Fruit fly (Drosophila melanogaster) whole organism, embryonic: Measurements from ENCODE around the gene CG6654.

ENCODE experiments used
- Awh ChIP-seq: fragments of 200-800 bp; sonication (Bioruptor generic); IDR thresholded peaks from 2 replicates; pipeline ENCODE4, ENCODE4 v1.3.6; 2022; ENCODE audit warnings: missing biosample characterization, missing genetic modification characterization
- C15 ChIP-seq: fragments of 200-800 bp; sonication (Bioruptor generic); IDR thresholded peaks from 3 replicates; pipeline ENCODE4 v1.3.6; 2022; ENCODE audit warnings: missing biosample characterization, missing genetic modification characterization
- CG10209 ChIP-seq: fragments of 200-800 bp; sonication (Bioruptor generic); optimal IDR thresholded peaks from 3 replicates; lab custom pipeline; 2017; ENCODE audit warnings: missing biosample characterization, mild to moderate bottlenecking, missing genetic modification characterization, missing genetic modification reagents
- CG12659 ChIP-seq: fragments of 200-800 bp; sonication (Bioruptor generic); optimal IDR thresholded peaks from 3 replicates; lab custom pipeline; 2017; ENCODE audit warnings: mild to moderate bottlenecking, missing biosample characterization, missing genetic modification reagents, missing genetic modification characterization
- CG13287 ChIP-seq: fragments of 200-800 bp; sonication (Bioruptor generic); IDR thresholded peaks from 2 replicates; pipeline ENCODE4 v1.3.6; 2022; ENCODE audit warnings: missing biosample characterization, missing genetic modification characterization; ENCODE audit not compliant: partially characterized antibody
- CG14441 ChIP-seq: fragments of 200-800 bp; sonication (Bioruptor generic); IDR thresholded peaks from 2 replicates; pipeline ENCODE4 v1.3.6; 2022; ENCODE audit warnings: missing biosample characterization, missing genetic modification characterization
- CG14710 ChIP-seq: fragments of 200-800 bp; sonication (Bioruptor generic); optimal IDR thresholded peaks from 3 replicates; lab custom pipeline; 2019; ENCODE audit warnings: missing biosample characterization, mild to moderate bottlenecking, missing genetic modification characterization, moderate library complexity
- CG16779 ChIP-seq: fragments of 200-800 bp; sonication (Bioruptor generic); IDR thresholded peaks from 2 replicates; pipeline ENCODE4 v1.3.6; 2022; ENCODE audit warnings: missing biosample characterization, missing genetic modification characterization
- CG17361 ChIP-seq: fragments of 200-800 bp; sonication (Bioruptor generic); IDR thresholded peaks from 3 replicates; pipeline ENCODE4 v1.3.6; 2022; ENCODE audit warnings: missing biosample characterization, missing genetic modification characterization
- CG17385 ChIP-seq: fragments of 200-800 bp; sonication (Bioruptor generic); optimal IDR thresholded peaks from 3 replicates; lab custom pipeline; 2018; ENCODE audit warnings: missing biosample characterization, mild to moderate bottlenecking, missing genetic modification characterization
- CG17612 ChIP-seq: fragments of 200-800 bp; sonication (Bioruptor generic); IDR thresholded peaks from 2 replicates; pipeline ENCODE4 v1.3.6; 2022; ENCODE audit warnings: missing biosample characterization, missing genetic modification characterization
- CG1792 ChIP-seq: fragments of 200-800 bp; sonication (Bioruptor generic); optimal IDR thresholded peaks from 2 replicates; lab custom pipeline; 2016; ENCODE audit warnings: missing biosample characterization, missing genetic modification characterization
- CG18476 ChIP-seq: fragments of 200-800 bp; sonication (Bioruptor generic); optimal IDR thresholded peaks from 2 replicates; lab custom pipeline; 2016; ENCODE audit warnings: missing biosample characterization, mild to moderate bottlenecking, missing genetic modification characterization
- CG2678 ChIP-seq: fragments of 200-800 bp; sonication (Bioruptor generic); optimal IDR thresholded peaks from 3 replicates; lab custom pipeline; 2019; ENCODE audit warnings: missing biosample characterization, mild to moderate bottlenecking, missing genetic modification characterization, moderate library complexity
- CG32532 ChIP-seq: fragments of 200-800 bp; sonication (Bioruptor generic); IDR thresholded peaks from 2 replicates; pipeline ENCODE4 v1.3.6; 2022; ENCODE audit warnings: missing biosample characterization, missing genetic modification characterization
- CG42726 ChIP-seq: fragments of 200-800 bp; sonication (Bioruptor generic); IDR thresholded peaks from 2 replicates; pipeline ENCODE4 v1.3.6; 2022; ENCODE audit warnings: missing biosample characterization, missing genetic modification characterization; ENCODE audit not compliant: partially characterized antibody
- CG4730 ChIP-seq: fragments of 200-800 bp; sonication (Bioruptor generic); IDR thresholded peaks from 2 replicates; pipeline ENCODE4 v1.3.6; 2022; ENCODE audit warnings: missing biosample characterization, missing genetic modification characterization
- CG6272 ChIP-seq: fragments of 200-800 bp; sonication (Bioruptor generic); IDR thresholded peaks from 2 replicates; pipeline ENCODE4 v1.3.6; 2022; ENCODE audit warnings: missing biosample characterization, missing genetic modification characterization
- CG8388 ChIP-seq: fragments of 200-800 bp; sonication (Bioruptor generic); optimal IDR thresholded peaks from 2 replicates; lab custom pipeline; 2019; ENCODE audit warnings: missing biosample characterization, mild to moderate bottlenecking, missing genetic modification characterization, moderate library complexity
- CHES-1-like ChIP-seq: fragments of 200-800 bp; sonication (Bioruptor generic); optimal IDR thresholded peaks from 2 replicates; lab custom pipeline; 2016; ENCODE audit warnings: missing biosample characterization, missing genetic modification characterization
- Fer3 ChIP-seq: fragments of 200-800 bp; sonication (Bioruptor generic); optimal IDR thresholded peaks from 2 replicates; lab custom pipeline; 2018; ENCODE audit warnings: missing biosample characterization, mild to moderate bottlenecking, missing genetic modification characterization, moderate library complexity
- Hand ChIP-seq: fragments of 200-800 bp; sonication (Bioruptor generic); optimal IDR thresholded peaks from 2 replicates; lab custom pipeline; 2017; ENCODE audit warnings: mild to moderate bottlenecking, missing biosample characterization, missing genetic modification reagents, missing genetic modification characterization
- Hr51 ChIP-seq, 2 experiments: fragments of 200-800 bp; sonication (Bioruptor generic); optimal IDR thresholded peaks; 2 replicates in 1 of 2; 3 replicates in 1 of 2; lab custom pipeline; 2016 to 2018; ENCODE audit warnings: missing biosample characterization in 2 of 2, missing genetic modification characterization in 2 of 2, mild to moderate bottlenecking in 1 of 2, moderate library complexity in 1 of 2
- Hsf ChIP-seq: fragments of 200-800 bp; sonication (Bioruptor generic); optimal IDR thresholded peaks from 3 replicates; lab custom pipeline; 2016; ENCODE audit warnings: missing biosample characterization, missing genetic modification characterization
- Lpt ChIP-seq: fragments of >200 bp; optimal IDR thresholded peaks from 2 replicates; lab custom pipeline; 2018; ENCODE audit warnings: missing biosample characterization, missing genetic modification characterization
- Nf-YB ChIP-seq: fragments of 200-800 bp; sonication (Bioruptor generic); optimal IDR thresholded peaks from 3 replicates; lab custom pipeline; 2019; ENCODE audit warnings: missing biosample characterization, mild to moderate bottlenecking, missing genetic modification characterization, moderate library complexity
- Taf1 ChIP-seq: fragments of 200-800 bp; sonication (Bioruptor generic); IDR thresholded peaks from 2 replicates; pipeline ENCODE4 v1.3.6; 2022; ENCODE audit warnings: missing biosample characterization, missing genetic modification characterization
- ab ChIP-seq: fragments of 200-800 bp; sonication (Bioruptor generic); optimal IDR thresholded peaks from 2 replicates; lab custom pipeline; 2016; ENCODE audit warnings: missing biosample characterization, missing genetic modification characterization
- al ChIP-seq: fragments of 200-800 bp; sonication (Bioruptor generic); IDR thresholded peaks from 2 replicates; pipeline ENCODE4 v1.3.6; 2022; ENCODE audit warnings: missing biosample characterization, missing genetic modification characterization
- ara ChIP-seq: fragments of 200-800 bp; sonication (Bioruptor generic); IDR thresholded peaks from 2 replicates; pipeline ENCODE4 v1.3.6; 2022; ENCODE audit warnings: missing biosample characterization, missing genetic modification characterization
- dpn ChIP-seq, 2 experiments: fragments of 200-800 bp; sonication (Bioruptor generic); optimal IDR thresholded peaks; 3 replicates each; lab custom pipeline; 2016; ENCODE audit warnings: missing biosample characterization in 2 of 2, missing genetic modification characterization in 2 of 2
- dysf ChIP-seq: fragments of 200-800 bp; sonication (Bioruptor generic); IDR thresholded peaks from 3 replicates; pipeline ENCODE4 v1.3.6; 2022; ENCODE audit warnings: missing biosample characterization, missing genetic modification characterization
- emc ChIP-seq: fragments of 200-800 bp; sonication (Bioruptor generic); optimal IDR thresholded peaks from 2 replicates; lab custom pipeline; 2016; ENCODE audit warnings: missing biosample characterization, missing genetic modification characterization
- grau ChIP-seq: fragments of 200-800 bp; optimal IDR thresholded peaks from 3 replicates; lab custom pipeline; 2019; ENCODE audit warnings: missing biosample characterization, mild to moderate bottlenecking, missing genetic modification characterization, moderate library complexity
- hb ChIP-seq: fragments of 200-800 bp; sonication (Bioruptor generic); IDR thresholded peaks from 3 replicates; pipeline ENCODE4 v1.3.6; 2022; ENCODE audit warnings: missing biosample characterization, missing genetic modification characterization; ENCODE audit not compliant: partially characterized antibody
- hth ChIP-seq: fragments of >200 bp; optimal IDR thresholded peaks from 2 replicates; lab custom pipeline; 2017; ENCODE audit warnings: inconsistent platforms
- insv ChIP-seq, 2 experiments: fragments of 200-800 bp; sonication (Bioruptor generic); optimal IDR thresholded peaks; 3 replicates each; lab custom pipeline; 2016 to 2018; ENCODE audit warnings: missing biosample characterization in 2 of 2, missing genetic modification characterization in 2 of 2
- inv ChIP-seq: fragments of 200-800 bp; sonication (Bioruptor generic); IDR thresholded peaks from 2 replicates; pipeline ENCODE4 v1.3.6; 2022; ENCODE audit warnings: missing biosample characterization, missing genetic modification characterization; ENCODE audit not compliant: partially characterized antibody
- odd ChIP-seq: fragments of 200-800 bp; sonication (Bioruptor generic); optimal IDR thresholded peaks from 2 replicates; lab custom pipeline; 2017; ENCODE audit warnings: missing biosample characterization, mild to moderate bottlenecking, missing genetic modification characterization
- onecut ChIP-seq: fragments of 200-800 bp; sonication (Bioruptor generic); IDR thresholded peaks from 2 replicates; pipeline ENCODE4 v1.3.6; 2022; ENCODE audit warnings: missing biosample characterization, missing genetic modification characterization
- org-1 ChIP-seq: fragments of 200-800 bp; sonication (Bioruptor generic); optimal IDR thresholded peaks from 2 replicates; lab custom pipeline; 2017; ENCODE audit warnings: missing biosample characterization, missing genetic modification characterization
- scrt ChIP-seq: fragments of 200-800 bp; sonication (Bioruptor generic); optimal IDR thresholded peaks from 2 replicates; lab custom pipeline; 2018; ENCODE audit warnings: missing biosample characterization, mild to moderate bottlenecking, missing genetic modification characterization, moderate library complexity
- sens ChIP-seq: fragments of 200-800 bp; sonication (Bioruptor generic); peaks from one replicate; lab custom pipeline; 2016; ENCODE audit warnings: missing biosample characterization, missing genetic modification characterization
- so ChIP-seq: fragments of 200-800 bp; sonication (Bioruptor generic); IDR thresholded peaks from 3 replicates; pipeline ENCODE4 v1.3.6; 2022; ENCODE audit warnings: missing biosample characterization, missing genetic modification characterization
- sr ChIP-seq: fragments of 200-800 bp; sonication (Bioruptor generic); IDR thresholded peaks from 3 replicates; pipeline ENCODE4 v1.3.6; 2022; ENCODE audit warnings: missing biosample characterization, missing genetic modification characterization
- ssp ChIP-seq: fragments of 200-800 bp; sonication (Bioruptor generic); IDR thresholded peaks from 2 replicates; pipeline ENCODE4 v1.3.6; 2022; ENCODE audit warnings: missing biosample characterization, missing genetic modification characterization
- ttk ChIP-seq: fragments of 200-800 bp; sonication (Bioruptor generic); IDR thresholded peaks from 2 replicates; pipeline ENCODE4 v2.1.2; 2022; ENCODE audit warnings: missing biosample characterization, missing genetic modification characterization
- vvl ChIP-seq: fragments of 200-800 bp; sonication (Bioruptor generic); IDR thresholded peaks from 2 replicates; pipeline ENCODE4 v1.3.6; 2022; ENCODE audit warnings: missing biosample characterization, missing genetic modification characterization

The CG6654 gene

dm6 chr3R:15196134-15197034, 17.1 kb downstream of the CG6654 start, which contains the start of the genes Kpc1 and CG42542 (continued):
- TF ChIP-seq CG14710 (tag; lab: Kevin White, UChicago) (peak; percentile 80), scrt (GFP tag; lab: Kevin White, UChicago) (peak; percentile 35), ssp (GFP tag; lab: Robert Waterston, UW) (no peak), sr (GFP tag; lab: Robert Waterston, UW) (peak; percentile 48; the same call in 1 of the 3 replicates), CG1792 (peak; percentile 43), CG42726 (GFP tag; lab: Robert Waterston, UW) (peak; percentile 84), inv (peak; percentile 90), dpn (GFP tag; optimal IDR thresholded peaks at IDR 0.05; lab: Kevin White, UChicago) (peak; percentile 73 to 82), CG17612 (no peak), dysf (peak; percentile 44; the same call in 1 of the 3 replicates), ara (GFP tag; lab: Robert Waterston, UW) (peak; percentile 58; the same call in 1 of the 2 replicates), emc (GFP tag; lab: Kevin White, UChicago) (peak; percentile 27), ttk (GFP tag; lab: Robert Waterston, UW) (peak; percentile 46; the same call in 1 of the 2 replicates), CG10209 (GFP tag; lab: Kevin White, UChicago) (peak; percentile 66), Hsf (GFP tag; lab: Kevin White, UChicago) (peak; percentile 87), grau (tag; lab: Kevin White, UChicago) (peak; percentile 72), CG17385 (GFP tag; lab: Kevin White, UChicago) (peak; percentile 23), C15 (GFP tag; lab: Robert Waterston, UW) (no peak), Fer3 (tag; lab: Kevin White, UChicago) (no peak), al (peak; percentile 27; the same call in 1 of the 2 replicates), hth (lab: Kevin White, UChicago) (no peak), Hand (GFP tag; lab: Kevin White, UChicago) (peak; percentile 33), CG12659 (GFP tag; lab: Kevin White, UChicago) (peak; percentile 80), onecut (GFP tag; lab: Robert Waterston, UW) (peak; percentile 0), CHES-1-like (peak; percentile 55), CG8388 (GFP tag; lab: Kevin White, UChicago) (peak; percentile 49), hb (peak; percentile 82; the same call in 2 of the 3 replicates), Awh (GFP tag; lab: Robert Waterston, UW) (no peak; the same call in 1 of the 2 replicates), CG4730 (GFP tag; lab: Robert Waterston, UW) (peak; percentile 45; the same call in 1 of the 2 replicates), CG32532 (peak; percentile 74), CG17361 (GFP tag; lab: Robert Waterston, UW) (no peak; the same call in 1 of the 3 replicates), CG6272 (GFP tag; lab: Robert Waterston, UW) (no peak), vvl (GFP tag; lab: Robert Waterston, UW) (peak; percentile 71), Hr51 (GFP tag; optimal IDR thresholded peaks at IDR 0.05; lab: Kevin White, UChicago) (peak in 1 of 2 experiments; percentile 74), CG16779 (GFP tag; lab: Robert Waterston, UW) (peak; percentile 41; the same call in 1 of the 2 replicates), org-1 (GFP tag; lab: Kevin White, UChicago) (peak; percentile 9), odd (no peak), sens (GFP tag; lab: Kevin White, UChicago) (peak; percentile 93), ab (GFP tag; lab: Kevin White, UChicago) (peak; percentile 78), insv (GFP tag; optimal IDR thresholded peaks at IDR 0.05; lab: Kevin White, UChicago) (peak in 1 of 2 experiments; percentile 29), Nf-YB (GFP tag; lab: Kevin White, UChicago) (peak; percentile 34), CG13287 (peak; percentile 93), Taf1 (0 out of 2 replicates have a peak, but pooled peaks have one; percentile 24), CG18476 (GFP tag; lab: Kevin White, UChicago) (peak; percentile 74), so (GFP tag; lab: Robert Waterston, UW) (peak; percentile 56; the same call in 1 of the 3 replicates), Lpt (no peak), CG14441 (GFP tag; lab: Robert Waterston, UW) (peak; percentile 54; the same call in 1 of the 2 replicates), CG2678 (tag; lab: Kevin White, UChicago) (peak; percentile 3)
